Worm (Caenorhabditis elegans) whole organism, late embryonic: ENCODE measurements around the gene unc-23.

ENCODE experiments used
- ceh-22 ChIP-seq: sonication (generic microtip); optimal IDR thresholded peaks from 2 replicates; lab custom pipeline; 2017; ENCODE audit warnings: missing biosample characterization, missing genetic modification characterization
- ets-4 ChIP-seq: sonication (generic microtip); optimal IDR thresholded peaks from 2 replicates; lab custom pipeline; 2016; ENCODE audit warnings: missing genetic modification characterization, missing compliant biosample characterization

DNA sequence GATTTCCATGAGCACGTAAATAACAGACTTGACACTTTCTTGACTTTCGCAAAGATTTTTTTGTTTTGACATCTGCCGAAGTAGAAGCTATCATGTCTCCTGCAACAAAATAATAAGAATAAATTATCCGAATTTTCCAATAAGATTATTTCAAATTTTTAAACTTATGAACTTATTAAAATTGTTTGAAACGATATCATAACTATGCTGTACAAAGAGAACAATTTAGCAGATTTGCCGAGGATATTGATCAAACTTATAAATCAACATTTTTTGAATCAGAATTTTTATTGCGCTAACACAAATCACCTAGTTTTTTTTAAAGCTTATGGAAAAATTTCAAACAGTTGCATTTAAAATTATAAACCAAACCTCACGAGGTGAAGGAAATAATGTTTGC, 36.1 kb downstream of the unc-23 start, which contains the start of gene nhr-195:
- TF ChIP-seq ets-4 (tag; lab: Kevin White, UChicago) (no peak), ceh-22 (no peak)
